Worm (Caenorhabditis elegans) whole organism, L2 larva: ENCODE results near the gene bcl-11.
A peak's percentile ranks its signal among the peaks of the same experiment; 100 is the strongest.

ENCODE experiments used
- F13H6.1 ChIP-seq: sonication (generic microtip); optimal IDR thresholded peaks from 2 replicates; lab custom pipeline; 2016; ENCODE audit warnings: missing genetic modification characterization, missing compliant biosample characterization
- R02D3.7 ChIP-seq: fragments of 150-350 bp; optimal IDR thresholded peaks from 2 replicates; lab custom pipeline; 2014; ENCODE audit warnings: missing biosample characterization, missing genetic modification characterization
- Y55F3AM.14 ChIP-seq: fragments of 200-800 bp; sonication (Bioruptor generic); optimal IDR thresholded peaks from 2 replicates; lab custom pipeline; 2018; ENCODE audit warnings: mild to moderate bottlenecking, missing genetic modification characterization, missing compliant biosample characterization
- ZK546.5 ChIP-seq: sonication (generic microtip); optimal IDR thresholded peaks from 2 replicates; lab custom pipeline; 2017; ENCODE audit warnings: missing biosample characterization, missing genetic modification characterization
- alr-1 ChIP-seq: fragments of 150-350 bp; optimal IDR thresholded peaks from 2 replicates; lab custom pipeline; 2014; ENCODE audit warnings: missing biosample characterization, missing genetic modification characterization
- aly-2 ChIP-seq: fragments of 150-350 bp; optimal IDR thresholded peaks from 2 replicates; lab custom pipeline; 2014; ENCODE audit warnings: missing biosample characterization, missing genetic modification characterization
- ama-1 ChIP-seq: fragments of 150-350 bp; optimal IDR thresholded peaks from 2 replicates; lab custom pipeline; 2018; ENCODE audit warnings: inconsistent platforms
- blmp-1 ChIP-seq: sonication (generic microtip); optimal IDR thresholded peaks from 2 replicates; lab custom pipeline; 2017; ENCODE audit warnings: missing genetic modification characterization, mild to moderate bottlenecking, missing compliant biosample characterization, antibody characterized with exemption, moderate library complexity; ENCODE audit not compliant: insufficient read depth
- ceh-82 ChIP-seq: fragments of 150-350 bp; optimal IDR thresholded peaks from 2 replicates; lab custom pipeline; 2014; ENCODE audit warnings: missing biosample characterization, missing genetic modification characterization
- crh-2 ChIP-seq: sonication (generic microtip); optimal IDR thresholded peaks from 2 replicates; lab custom pipeline; 2017; ENCODE audit warnings: missing biosample characterization, missing genetic modification characterization
- egl-27 ChIP-seq: sonication (generic microtip); optimal IDR thresholded peaks from 3 replicates; lab custom pipeline; 2017; ENCODE audit warnings: missing biosample characterization, missing genetic modification reagents, missing genetic modification characterization
- elt-1 ChIP-seq: fragments of 150-350 bp; optimal IDR thresholded peaks from 2 replicates; lab custom pipeline; 2014; ENCODE audit warnings: missing biosample characterization, missing genetic modification characterization
- fos-1 ChIP-seq: fragments of 150-350 bp; optimal IDR thresholded peaks from 2 replicates; lab custom pipeline; 2014; ENCODE audit warnings: missing biosample characterization, missing genetic modification characterization
- gmeb-1 ChIP-seq: fragments of 150-350 bp; optimal IDR thresholded peaks from 2 replicates; lab custom pipeline; 2014; ENCODE audit warnings: missing biosample characterization, missing genetic modification characterization
- lin-13 ChIP-seq: fragments of 150-350 bp; optimal IDR thresholded peaks from 2 replicates; lab custom pipeline; 2014; ENCODE audit warnings: missing biosample characterization, missing genetic modification reagents, missing genetic modification characterization
- lin-39 ChIP-seq: fragments of 150-350 bp; optimal IDR thresholded peaks from 2 replicates; lab custom pipeline; 2014; ENCODE audit warnings: missing biosample characterization, missing genetic modification reagents, missing genetic modification characterization
- lsy-2 ChIP-seq, 2 experiments: fragments of 150-350 bp in 1 of 2; sonication (generic microtip) in 1 of 2; optimal IDR thresholded peaks; 2 replicates each; lab custom pipeline; 2014 to 2017; ENCODE audit warnings: missing biosample characterization in 2 of 2, missing genetic modification characterization in 2 of 2
- mab-5 ChIP-seq: fragments of 150-350 bp; optimal IDR thresholded peaks from 2 replicates; lab custom pipeline; 2014; ENCODE audit warnings: missing biosample characterization, missing genetic modification characterization
- mdl-1 ChIP-seq, 2 experiments: fragments of 150-350 bp in 1 of 2; sonication (generic microtip) in 1 of 2; optimal IDR thresholded peaks; 2 replicates each; lab custom pipeline; 2017; ENCODE audit warnings: missing biosample characterization in 2 of 2, missing genetic modification characterization in 2 of 2
- nhr-11 ChIP-seq: fragments of 150-350 bp; optimal IDR thresholded peaks from 2 replicates; lab custom pipeline; 2014; ENCODE audit warnings: missing biosample characterization, missing genetic modification characterization
- nhr-12 ChIP-seq: fragments of 150-350 bp; optimal IDR thresholded peaks from 2 replicates; lab custom pipeline; 2014; ENCODE audit warnings: missing biosample characterization, missing genetic modification characterization
- nhr-129 ChIP-seq: fragments of 150-350 bp; optimal IDR thresholded peaks from 2 replicates; lab custom pipeline; 2014; ENCODE audit warnings: missing biosample characterization, missing genetic modification characterization
- nhr-21 ChIP-seq: fragments of 150-350 bp; optimal IDR thresholded peaks from 2 replicates; lab custom pipeline; 2014; ENCODE audit warnings: missing biosample characterization, missing genetic modification characterization
- nhr-23 ChIP-seq: fragments of 150-350 bp; optimal IDR thresholded peaks from 2 replicates; lab custom pipeline; 2014; ENCODE audit warnings: missing biosample characterization, missing genetic modification reagents, missing genetic modification characterization
- nhr-237 ChIP-seq: fragments of 150-350 bp; optimal IDR thresholded peaks from 2 replicates; lab custom pipeline; 2014; ENCODE audit warnings: missing biosample characterization, missing genetic modification characterization
- nhr-25 ChIP-seq: fragments of 150-350 bp; sonication (generic microtip); optimal IDR thresholded peaks from 3 replicates; lab custom pipeline; 2014; ENCODE audit warnings: missing biosample characterization, missing genetic modification characterization
- nhr-6 ChIP-seq: fragments of 150-350 bp; optimal IDR thresholded peaks from 2 replicates; lab custom pipeline; 2014; ENCODE audit warnings: missing biosample characterization, missing genetic modification characterization
- nhr-77 ChIP-seq: fragments of 150-350 bp; optimal IDR thresholded peaks from 2 replicates; lab custom pipeline; 2014; ENCODE audit warnings: missing biosample characterization, missing genetic modification characterization
- peb-1 ChIP-seq: fragments of 150-350 bp; optimal IDR thresholded peaks from 2 replicates; lab custom pipeline; 2014; ENCODE audit warnings: missing biosample characterization, missing genetic modification characterization
- sem-4 ChIP-seq: fragments of 150-350 bp; optimal IDR thresholded peaks from 2 replicates; lab custom pipeline; 2014; ENCODE audit warnings: missing biosample characterization, missing genetic modification reagents, missing genetic modification characterization
- skn-1 ChIP-seq: sonication (generic microtip); optimal IDR thresholded peaks from 2 replicates; lab custom pipeline; 2017; ENCODE audit warnings: missing biosample characterization, missing genetic modification characterization
- sma-3 ChIP-seq: sonication (generic microtip); optimal IDR thresholded peaks from 2 replicates; lab custom pipeline; 2016; ENCODE audit warnings: missing genetic modification reagents, missing genetic modification characterization, missing compliant biosample characterization
- sma-9 ChIP-seq, 2 experiments: fragments of 150-350 bp in 1 of 2; sonication (generic microtip) in 1 of 2; optimal IDR thresholded peaks; 2 replicates each; lab custom pipeline; 2014 to 2016; ENCODE audit warnings: missing genetic modification characterization in 2 of 2, mild to moderate bottlenecking in 1 of 2, missing biosample characterization in 1 of 2, missing compliant biosample characterization in 1 of 2, missing genetic modification reagents in 1 of 2, moderate library complexity in 1 of 2
- snpc-4 ChIP-seq: fragments of 150-350 bp; optimal IDR thresholded peaks from 2 replicates; lab custom pipeline; 2014; ENCODE audit warnings: missing biosample characterization, missing genetic modification characterization
- unc-39 ChIP-seq: fragments of 150-350 bp; optimal IDR thresholded peaks from 2 replicates; lab custom pipeline; 2014; ENCODE audit warnings: missing biosample characterization, missing genetic modification characterization
- unc-55 ChIP-seq: fragments of 150-350 bp; sonication (generic microtip); optimal IDR thresholded peaks from 3 replicates; lab custom pipeline; 2014; ENCODE audit warnings: missing biosample characterization, missing genetic modification reagents, missing genetic modification characterization
- unc-62 ChIP-seq: fragments of 150-350 bp; optimal IDR thresholded peaks from 2 replicates; lab custom pipeline; 2014; ENCODE audit warnings: missing biosample characterization, missing genetic modification reagents, missing genetic modification characterization
- zag-1 ChIP-seq: fragments of 150-350 bp; optimal IDR thresholded peaks from 2 replicates; lab custom pipeline; 2014; ENCODE audit warnings: missing biosample characterization, missing genetic modification characterization
- ztf-11 ChIP-seq: sonication (generic microtip); optimal IDR thresholded peaks from 2 replicates; lab custom pipeline; 2017; ENCODE audit warnings: missing biosample characterization, missing genetic modification characterization
- ztf-4 ChIP-seq: fragments of 150-350 bp; optimal IDR thresholded peaks from 2 replicates; lab custom pipeline; 2014; ENCODE audit warnings: missing biosample characterization, missing genetic modification characterization

Gene bcl-11

DNA sequence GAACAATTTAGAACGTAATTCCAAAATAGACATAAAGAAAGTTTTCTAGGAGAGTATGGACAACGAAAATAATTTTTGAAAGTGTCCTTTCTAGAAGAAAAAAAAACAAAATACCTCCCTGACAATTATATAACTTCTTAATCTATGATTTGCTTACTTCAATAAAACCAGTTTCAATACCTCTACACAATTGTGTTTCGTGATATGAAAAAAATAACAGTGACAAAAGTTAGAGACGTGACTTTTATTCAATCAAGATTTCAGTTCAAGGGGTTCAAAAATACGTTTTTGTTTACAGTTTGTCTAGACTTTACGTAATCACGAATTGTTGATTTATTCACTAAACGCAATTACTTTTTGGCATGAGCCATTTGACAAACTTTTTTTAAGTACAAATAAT lies 34.5 kb upstream of the bcl-11 start:
- TF ChIP-seq sem-4 (no peak), lin-13 (GFP tag; lab: Kevin White, UChicago) (no peak), ceh-82 (tag; lab: Kevin White, UChicago) (no peak), unc-62 (GFP tag; lab: Kevin White, UChicago) (no peak), elt-1 (tag; lab: Kevin White, UChicago) (no peak), nhr-6 (no peak)

DNA sequence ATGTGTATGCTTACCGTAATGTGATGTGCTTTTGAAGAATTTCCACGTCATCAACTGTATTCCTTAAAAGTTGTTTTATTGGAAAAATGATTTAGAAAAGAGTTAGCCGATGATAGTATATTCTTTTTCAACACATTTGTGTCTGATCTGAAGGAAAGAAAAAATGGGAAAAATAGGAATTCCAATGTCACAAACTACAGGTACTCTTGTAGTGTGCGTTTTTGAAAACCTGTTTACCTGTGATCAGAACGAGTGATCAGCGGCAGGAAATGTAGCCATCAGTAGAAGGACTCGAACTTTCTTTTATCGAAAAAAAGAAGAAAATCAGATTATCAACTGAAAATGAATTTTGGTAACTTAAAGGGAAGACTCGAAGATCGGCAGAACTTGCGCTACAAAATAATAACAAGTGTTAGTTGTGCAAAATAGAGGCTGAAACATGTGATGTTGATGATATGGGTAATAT lies 34.1 kb upstream of the bcl-11 start, which contains the start of gene T28C12.15:
T28C12.15 (minus strand) TSS at position 51 of the 466 bp plus-strand sequence.
- no peak for TF ChIP-seq elt-1 (tag; lab: Kevin White, UChicago)
- TF ChIP-seq sma-3, result no peak
- TF ChIP-seq ceh-82 (tag; lab: Kevin White, UChicago), result no peak
- no peak for TF ChIP-seq nhr-237 (tag; lab: Kevin White, UChicago)
- no peak for TF ChIP-seq egl-27 (tag; lab: Kevin White, UChicago)
- peak; percentile 5 for TF ChIP-seq sma-9 (GFP tag; optimal IDR thresholded peaks at IDR 0.05; lab: Kevin White, UChicago)
- no peak for TF ChIP-seq sma-9 (tag; optimal IDR thresholded peaks at IDR 0.05; lab: Kevin White, UChicago)
- no peak for TF ChIP-seq nhr-77 (tag; lab: Kevin White, UChicago)
- no peak for TF ChIP-seq mab-5 (tag; lab: Kevin White, UChicago)
- TF ChIP-seq blmp-1 (tag; lab: Kevin White, UChicago), result peak; percentile 27
- no peak for TF ChIP-seq sem-4
- no peak for TF ChIP-seq unc-62 (GFP tag; lab: Kevin White, UChicago)
- no peak for TF ChIP-seq ama-1 (lab: Kevin White, UChicago)
- TF ChIP-seq unc-55 (GFP tag; lab: Kevin White, UChicago), result no peak
- no peak for TF ChIP-seq skn-1 (tag; lab: Kevin White, UChicago)
- TF ChIP-seq ZK546.5 (tag; lab: Kevin White, UChicago), result no peak
- no peak for TF ChIP-seq R02D3.7 (tag; lab: Kevin White, UChicago)
- TF ChIP-seq gmeb-1 (tag; lab: Kevin White, UChicago), result no peak
- no peak for TF ChIP-seq F13H6.1 (tag; lab: Kevin White, UChicago)
- no peak for TF ChIP-seq mdl-1 (tag; optimal IDR thresholded peaks at IDR 0.05; lab: Kevin White, UChicago)
- no peak for TF ChIP-seq aly-2 (tag; lab: Kevin White, UChicago)
- TF ChIP-seq unc-39, result no peak
- TF ChIP-seq nhr-23, result no peak
- TF ChIP-seq nhr-25 (tag; lab: Kevin White, UChicago), result peak; percentile 32
- no peak for TF ChIP-seq Y55F3AM.14 (GFP tag; lab: Kevin White, UChicago)

DNA sequence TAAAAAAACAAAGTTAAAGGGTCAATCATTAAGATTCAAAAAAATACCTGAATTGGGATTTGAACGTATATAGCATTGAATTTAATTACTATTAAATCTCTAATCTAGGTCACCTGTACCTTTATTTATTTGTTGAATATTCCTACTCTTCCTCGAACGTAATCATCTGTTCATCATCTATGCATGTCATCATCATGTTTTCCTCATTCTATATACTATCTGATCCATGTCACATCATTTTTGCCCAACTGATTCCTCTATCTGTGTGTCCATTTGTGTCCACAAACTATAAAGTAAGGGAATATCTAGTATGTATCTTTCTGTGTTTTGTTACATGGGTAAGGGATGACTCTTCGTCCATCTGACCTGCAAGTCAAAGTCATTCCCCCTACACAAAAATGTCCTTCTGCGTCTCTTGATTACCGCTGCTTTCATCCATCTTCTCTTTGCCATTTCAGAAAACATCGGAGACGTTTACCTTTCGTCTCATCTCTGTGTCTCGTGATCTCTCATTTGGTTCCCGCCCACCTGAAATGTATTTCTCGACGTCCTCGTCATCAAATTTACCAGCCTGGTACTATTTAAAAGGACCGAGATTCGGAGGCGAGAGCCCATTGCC lies 33.0 kb upstream of the bcl-11 start:
- TF ChIP-seq nhr-129 (tag; lab: Kevin White, UChicago) (peak; percentile 52), unc-39 (no peak), Y55F3AM.14 (GFP tag; lab: Kevin White, UChicago) (no peak), snpc-4 (no peak), sma-9 (GFP tag; optimal IDR thresholded peaks at IDR 0.05; lab: Kevin White, UChicago) (peak; percentile 69), sma-9 (tag; optimal IDR thresholded peaks at IDR 0.05; lab: Kevin White, UChicago) (no peak), blmp-1 (tag; lab: Kevin White, UChicago) (peak; percentile 3), unc-62 (GFP tag; lab: Kevin White, UChicago) (no peak), crh-2 (tag; lab: Kevin White, UChicago) (peak; percentile 3), alr-1 (tag; lab: Kevin White, UChicago) (no peak), nhr-21 (peak; percentile 60), ama-1 (lab: Kevin White, UChicago) (no peak), fos-1 (tag; lab: Kevin White, UChicago) (peak; percentile 14), sma-3 (peak; percentile 80), ztf-4 (peak; percentile 15), aly-2 (tag; lab: Kevin White, UChicago) (no peak), nhr-25 (tag; lab: Kevin White, UChicago) (peak; percentile 75)

DNA sequence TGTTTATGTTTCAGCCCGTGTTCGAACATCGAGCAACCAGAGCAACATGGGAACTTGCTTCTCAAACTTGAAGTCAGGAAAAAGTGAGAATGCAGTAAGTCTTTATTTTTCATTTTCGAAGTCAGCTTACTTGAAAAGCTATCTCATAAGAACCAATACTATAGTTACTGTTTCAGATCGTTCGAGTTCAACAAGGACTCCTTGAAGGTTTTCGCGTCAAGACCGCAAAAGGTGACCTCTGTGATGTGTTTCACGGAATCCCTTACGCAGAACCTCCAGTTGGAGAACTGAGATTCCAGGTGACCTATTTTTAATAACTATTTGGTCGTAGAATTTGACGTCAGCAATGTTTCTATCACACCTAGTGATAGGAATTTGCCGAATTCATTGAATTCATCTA lies 32.2 kb upstream of the bcl-11 start:
- no peak for TF ChIP-seq alr-1 (tag; lab: Kevin White, UChicago)
- TF ChIP-seq ama-1 (lab: Kevin White, UChicago), result no peak
- no peak for TF ChIP-seq lin-39 (tag; lab: Kevin White, UChicago)
- TF ChIP-seq R02D3.7 (tag; lab: Kevin White, UChicago), result no peak
- TF ChIP-seq fos-1 (tag; lab: Kevin White, UChicago), result no peak
- no peak for TF ChIP-seq skn-1 (tag; lab: Kevin White, UChicago)
- no peak for TF ChIP-seq sma-9 (GFP tag; optimal IDR thresholded peaks at IDR 0.05; lab: Kevin White, UChicago)
- TF ChIP-seq sma-9 (tag; optimal IDR thresholded peaks at IDR 0.05; lab: Kevin White, UChicago), result no peak
- no peak for TF ChIP-seq peb-1 (tag; lab: Kevin White, UChicago)
- no peak for TF ChIP-seq snpc-4
- TF ChIP-seq mdl-1 (tag; optimal IDR thresholded peaks at IDR 0.05; lab: Kevin White, UChicago), result no peak
- TF ChIP-seq unc-62 (GFP tag; lab: Kevin White, UChicago), result no peak
- no peak for TF ChIP-seq ztf-11 (tag; lab: Kevin White, UChicago)
- TF ChIP-seq zag-1 (tag; lab: Kevin White, UChicago), result no peak
- no peak for TF ChIP-seq sma-3
- TF ChIP-seq lsy-2 (tag; optimal IDR thresholded peaks at IDR 0.05; lab: Kevin White, UChicago), result no peak
- no peak for TF ChIP-seq nhr-12 (tag; lab: Kevin White, UChicago)
- TF ChIP-seq gmeb-1 (tag; lab: Kevin White, UChicago), result no peak
- no peak for TF ChIP-seq blmp-1 (tag; lab: Kevin White, UChicago)
- no peak for TF ChIP-seq nhr-11 (tag; lab: Kevin White, UChicago)
- TF ChIP-seq ceh-82 (tag; lab: Kevin White, UChicago), result no peak
